Worm (Caenorhabditis elegans): ENCODE results near the gene T16G12.3.

ce11 chrIII:10060573-10060972 is 10.2 kb downstream of the T16G12.3 start, which contains the start of gene T16G12.13:
- TF ChIP-seq him-1 (tag; optimal IDR thresholded peaks at IDR 0.05) (no peak), W03F9.2 (tag; optimal IDR thresholded peaks at IDR 0.05) (no peak)
